Worm (Caenorhabditis elegans): ENCODE data around the gene B0348.10.

ce11 chrV:11708-12107 lies 3.2 kb upstream of the B0348.10 start:
- TF ChIP-seq ztf-23 (GFP tag; IDR thresholded peaks at IDR 0.05) (no peak), klf-2 (GFP tag; conservative IDR thresholded peaks at IDR 0.05) (no peak), med-1 (GFP tag; optimal IDR thresholded peaks at IDR 0.05; ENCODE audit: insufficient read depth) (no peak), cog-1 (tag; optimal IDR thresholded peaks at IDR 0.05) (no peak), flt-1 (GFP tag; IDR thresholded peaks at IDR 0.05) (no peak), ztf-29 (GFP tag; IDR thresholded peaks at IDR 0.05) (no peak), T22C8.4 (GFP tag; IDR thresholded peaks at IDR 0.05) (no peak), tab-1 (GFP tag; IDR thresholded peaks at IDR 0.05) (no peak), ref-1 (GFP tag; conservative IDR thresholded peaks at IDR 0.05) (no peak)

All from whole organism, midembryonic.